Fruit fly (Drosophila melanogaster) whole organism, embryonic: ENCODE results near the gene Patr-1.

Experiments used
- Adf1 ChIP-seq: fragments of 200-800 bp; sonication (Bioruptor generic); IDR thresholded peaks from 2 replicates; pipeline ENCODE4 v1.3.6; 2022; ENCODE audit warnings: missing biosample characterization, missing genetic modification characterization
- Atf3 ChIP-seq: fragments of 200-800 bp; sonication (Bioruptor generic); optimal IDR thresholded peaks from 3 replicates; lab custom pipeline; 2016; ENCODE audit warnings: missing biosample characterization, missing genetic modification characterization
- CG10543 ChIP-seq: fragments of 200-800 bp; sonication (Bioruptor generic); optimal IDR thresholded peaks from 3 replicates; lab custom pipeline; 2017; ENCODE audit warnings: missing biosample characterization, mild to moderate bottlenecking, missing genetic modification characterization, moderate library complexity
- CG12769 ChIP-seq: fragments of 200-800 bp; sonication (Bioruptor generic); optimal IDR thresholded peaks from 2 replicates; lab custom pipeline; 2019; ENCODE audit warnings: missing biosample characterization, mild to moderate bottlenecking, missing genetic modification characterization, moderate library complexity
- CG17361 ChIP-seq: fragments of 200-800 bp; sonication (Bioruptor generic); IDR thresholded peaks from 3 replicates; pipeline ENCODE4 v1.3.6; 2022; ENCODE audit warnings: missing biosample characterization, missing genetic modification characterization
- CG17802 ChIP-seq: fragments of 200-800 bp; sonication (Bioruptor generic); optimal IDR thresholded peaks from 2 replicates; lab custom pipeline; 2018; ENCODE audit warnings: missing biosample characterization, mild to moderate bottlenecking, missing genetic modification characterization, moderate library complexity
- CG17912 ChIP-seq: fragments of 200-800 bp; sonication (Bioruptor generic); optimal IDR thresholded peaks from 2 replicates; lab custom pipeline; 2018; ENCODE audit warnings: missing biosample characterization, mild to moderate bottlenecking, missing genetic modification characterization
- CG30403 ChIP-seq: fragments of 200-800 bp; sonication (Bioruptor generic); optimal IDR thresholded peaks from 3 replicates; lab custom pipeline; 2016; ENCODE audit warnings: missing biosample characterization, missing genetic modification characterization
- CG31224 ChIP-seq: fragments of 200-800 bp; sonication (Bioruptor generic); IDR thresholded peaks from 2 replicates; pipeline ENCODE4 v1.3.6; 2022; ENCODE audit warnings: missing biosample characterization, missing genetic modification characterization
- CG34422 ChIP-seq: fragments of 200-800 bp; sonication (Bioruptor generic); IDR thresholded peaks from 3 replicates; pipeline ENCODE4 v1.3.6; 2022; ENCODE audit warnings: missing biosample characterization, missing genetic modification characterization
- CG6175 ChIP-seq: fragments of 200-800 bp; sonication (Bioruptor generic); IDR thresholded peaks from 3 replicates; pipeline ENCODE4 v1.3.6; 2022; ENCODE audit warnings: missing biosample characterization, missing genetic modification characterization
- CG7372 ChIP-seq: fragments of 200-800 bp; sonication (Bioruptor generic); IDR thresholded peaks from 2 replicates; pipeline ENCODE4 v1.3.6; 2022; ENCODE audit warnings: missing biosample characterization, missing genetic modification characterization
- CG9932 ChIP-seq: fragments of 200-800 bp; sonication (Bioruptor generic); IDR thresholded peaks from 2 replicates; pipeline ENCODE4 v1.3.6; 2022; ENCODE audit warnings: missing biosample characterization, missing genetic modification characterization
- Ets65A ChIP-seq: fragments of 200-800 bp; sonication (Bioruptor generic); peaks from one replicate; lab custom pipeline; 2016; ENCODE audit warnings: missing biosample characterization, missing genetic modification characterization
- Hsf ChIP-seq: fragments of 200-800 bp; sonication (Bioruptor generic); optimal IDR thresholded peaks from 3 replicates; lab custom pipeline; 2016; ENCODE audit warnings: missing biosample characterization, missing genetic modification characterization
- Med ChIP-seq: fragments of 200-800 bp; sonication (Bioruptor generic); peaks from one replicate; lab custom pipeline; 2016; ENCODE audit warnings: missing biosample characterization, missing genetic modification characterization, mild to moderate bottlenecking, inconsistent platforms, moderate library complexity
- NC2α ChIP-seq: fragments of 200-800 bp; sonication (Bioruptor generic); optimal IDR thresholded peaks from 2 replicates; lab custom pipeline; 2016; ENCODE audit warnings: missing biosample characterization, missing genetic modification characterization
- YL-1 ChIP-seq: fragments of 200-800 bp; sonication (Bioruptor generic); optimal IDR thresholded peaks from 3 replicates; lab custom pipeline; 2017; ENCODE audit warnings: missing biosample characterization, mild to moderate bottlenecking, missing genetic modification characterization
- bbx ChIP-seq: fragments of 200-800 bp; sonication (Bioruptor generic); IDR thresholded peaks from 2 replicates; pipeline ENCODE4 v1.3.6; 2022; ENCODE audit warnings: missing biosample characterization, missing genetic modification characterization; ENCODE audit not compliant: partially characterized antibody
- bigmax ChIP-seq: fragments of 200-800 bp; sonication (Bioruptor generic); optimal IDR thresholded peaks from 2 replicates; lab custom pipeline; 2018; ENCODE audit warnings: missing biosample characterization, mild to moderate bottlenecking, missing genetic modification characterization
- chinmo ChIP-seq: fragments of 200-800 bp; sonication (Bioruptor generic); IDR thresholded peaks from 4 replicates; pipeline ENCODE4 v1.3.6; 2022; ENCODE audit warnings: missing biosample characterization, missing genetic modification characterization; ENCODE audit not compliant: partially characterized antibody
- ci ChIP-seq: fragments of 200-800 bp; sonication (Bioruptor generic); IDR thresholded peaks from 3 replicates; pipeline ENCODE4 v1.3.6; 2022; ENCODE audit warnings: missing biosample characterization, missing genetic modification characterization
- crol ChIP-seq: fragments of 200-800 bp; sonication (Bioruptor generic); IDR thresholded peaks from 2 replicates; pipeline ENCODE4 v1.3.6; 2022; ENCODE audit warnings: missing biosample characterization, missing genetic modification characterization
- kay ChIP-seq: fragments of 200-800 bp; sonication (Bioruptor generic); optimal IDR thresholded peaks from 2 replicates; lab custom pipeline; 2016; ENCODE audit warnings: missing biosample characterization, missing genetic modification characterization
- nau ChIP-seq: fragments of 200-800 bp; sonication (Bioruptor generic); optimal IDR thresholded peaks from 3 replicates; lab custom pipeline; 2017; ENCODE audit warnings: missing biosample characterization, mild to moderate bottlenecking, missing genetic modification characterization, missing genetic modification reagents
- p53 ChIP-seq: fragments of 200-800 bp; sonication (Bioruptor generic); optimal IDR thresholded peaks from 2 replicates; lab custom pipeline; 2016; ENCODE audit warnings: missing biosample characterization, missing genetic modification characterization
- pita ChIP-seq: fragments of 200-800 bp; sonication (Bioruptor generic); optimal IDR thresholded peaks from 2 replicates; lab custom pipeline; 2017; ENCODE audit warnings: missing biosample characterization, mild to moderate bottlenecking, missing genetic modification characterization
- sd ChIP-seq: fragments of 200-800 bp; sonication (Bioruptor generic); optimal IDR thresholded peaks from 3 replicates; lab custom pipeline; 2018; ENCODE audit warnings: missing biosample characterization, mild to moderate bottlenecking, missing genetic modification characterization, moderate library complexity
- sim ChIP-seq: fragments of 200-800 bp; sonication (Bioruptor generic); IDR thresholded peaks from 2 replicates; pipeline ENCODE4 v1.3.6; 2022; ENCODE audit warnings: missing biosample characterization, missing genetic modification characterization
- so ChIP-seq: fragments of 200-800 bp; sonication (Bioruptor generic); IDR thresholded peaks from 3 replicates; pipeline ENCODE4 v1.3.6; 2022; ENCODE audit warnings: missing biosample characterization, missing genetic modification characterization
- sr ChIP-seq: fragments of 200-800 bp; sonication (Bioruptor generic); IDR thresholded peaks from 3 replicates; pipeline ENCODE4 v1.3.6; 2022; ENCODE audit warnings: missing biosample characterization, missing genetic modification characterization
- ssp ChIP-seq: fragments of 200-800 bp; sonication (Bioruptor generic); IDR thresholded peaks from 2 replicates; pipeline ENCODE4 v1.3.6; 2022; ENCODE audit warnings: missing biosample characterization, missing genetic modification characterization
- stc ChIP-seq: fragments of 200-800 bp; sonication (Bioruptor generic); IDR thresholded peaks from 2 replicates; pipeline ENCODE4 v1.3.6; 2022; ENCODE audit warnings: missing biosample characterization, missing genetic modification characterization
- twi ChIP-seq: fragments of 200-800 bp; optimal IDR thresholded peaks from 2 replicates; lab custom pipeline; 2019; ENCODE audit warnings: missing biosample characterization, mild to moderate bottlenecking, missing genetic modification characterization, moderate library complexity
- vnd ChIP-seq: fragments of 200-800 bp; sonication (Bioruptor generic); IDR thresholded peaks from 3 replicates; pipeline ENCODE4 v1.3.6; 2022; ENCODE audit warnings: missing biosample characterization, missing genetic modification characterization; ENCODE audit not compliant: partially characterized antibody
- z ChIP-seq: fragments of 200-800 bp; sonication (Bioruptor generic); IDR thresholded peaks from 3 replicates; pipeline ENCODE4 v1.3.6; 2022; ENCODE audit warnings: missing biosample characterization, missing genetic modification characterization

The Patr-1 gene

dm6 chr3R:17065018-17065784 lies 21.8 kb downstream of the Patr-1 start (continued):
- peak; percentile 5 for TF ChIP-seq bigmax (GFP tag; lab: Kevin White, UChicago)
- peak; percentile 80 for TF ChIP-seq CG31224 (GFP tag; lab: Robert Waterston, UW)
- TF ChIP-seq vnd: no peak

DNA sequence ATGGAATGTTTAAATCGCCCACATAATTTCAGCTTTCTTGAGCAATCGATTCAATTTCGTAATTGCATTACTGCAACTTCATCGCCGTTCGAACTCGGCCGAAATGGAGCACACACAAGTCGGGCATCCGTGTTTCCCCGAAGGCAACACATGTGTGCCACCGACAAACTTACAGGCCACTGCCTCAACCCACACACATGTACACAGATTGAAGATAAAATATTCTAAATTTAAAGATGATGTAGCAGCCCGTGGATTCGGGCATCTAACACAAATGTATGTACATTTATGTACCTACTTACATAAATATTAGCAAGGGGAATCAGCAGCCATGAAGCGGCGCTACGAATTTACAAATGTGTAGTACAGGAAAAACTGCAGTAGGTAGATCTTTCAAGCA lies 22.7 kb downstream of the Patr-1 start:
- TF ChIP-seq NC2α (no peak), sr (GFP tag; lab: Robert Waterston, UW) (peak; percentile 63; the same call in 2 of the 3 replicates), Med (GFP tag; lab: Kevin White, UChicago) (peak; percentile 29), kay (GFP tag; lab: Kevin White, UChicago) (no peak), p53 (GFP tag; lab: Kevin White, UChicago) (no peak), ci (GFP tag; lab: Robert Waterston, UW) (0 out of 3 replicates have a peak, but pooled peaks have one; percentile 38), CG17912 (no peak), Hsf (no peak), CG31224 (GFP tag; lab: Robert Waterston, UW) (no peak), CG12769 (tag; lab: Kevin White, UChicago) (peak; percentile 60), pita (GFP tag; lab: Kevin White, UChicago) (no peak), CG30403 (no peak), twi (tag; lab: Kevin White, UChicago) (peak; percentile 67)

DNA sequence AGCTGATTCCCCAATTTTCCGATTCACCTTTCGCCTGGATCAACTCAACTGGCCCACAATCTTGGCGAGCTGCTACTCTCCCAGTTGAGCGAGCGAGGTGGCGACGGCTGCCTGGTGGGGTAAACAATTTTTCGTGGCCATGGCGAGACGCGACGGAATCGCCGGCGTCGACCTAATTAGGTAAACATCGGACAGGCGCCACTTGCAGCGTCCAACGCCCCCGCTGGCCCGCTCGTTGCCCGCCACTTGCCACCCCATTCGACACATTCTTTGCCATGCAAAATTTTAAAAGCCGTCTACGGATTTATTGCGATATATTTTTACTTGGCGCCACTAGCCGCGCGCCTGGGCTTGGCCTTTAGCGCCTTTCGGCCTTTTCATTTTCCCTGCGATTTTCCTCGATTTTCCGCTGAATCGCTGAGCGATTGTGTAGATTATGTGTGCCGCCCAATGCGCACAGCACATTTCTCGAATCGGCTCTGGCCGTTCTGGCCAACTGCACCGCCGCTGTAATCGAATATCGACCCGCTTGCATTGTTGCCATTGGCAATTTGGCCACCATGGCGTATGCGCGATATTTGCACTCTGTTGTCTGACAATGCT lies 23.6 kb downstream of the Patr-1 start:
- 0 out of 3 replicates have a peak, but pooled peaks have one; percentile 18 for TF ChIP-seq CG34422 (GFP tag; lab: Robert Waterston, UW)
- peak; percentile 81; the same call in 1 of the 2 replicates for TF ChIP-seq CG7372 (GFP tag; lab: Robert Waterston, UW)
- 0 out of 2 replicates have a peak, but pooled peaks have one; percentile 14 for TF ChIP-seq stc (GFP tag; lab: Robert Waterston, UW)
- peak; percentile 15; the same call in 1 of the 2 replicates for TF ChIP-seq bbx (GFP tag; lab: Robert Waterston, UW)
- TF ChIP-seq ssp (GFP tag; lab: Robert Waterston, UW): 0 out of 2 replicates have a peak, but pooled peaks have one; percentile 11
- peak; percentile 46 for TF ChIP-seq CG10543
- peak; percentile 89 for TF ChIP-seq CG12769 (tag; lab: Kevin White, UChicago)
- no peak for TF ChIP-seq CG17802
- TF ChIP-seq Ets65A (GFP tag; lab: Kevin White, UChicago): peak; percentile 57
- TF ChIP-seq sr (GFP tag; lab: Robert Waterston, UW): peak; percentile 73; the same call in 2 of the 3 replicates
- TF ChIP-seq CG9932: peak; percentile 26; the same call in 1 of the 2 replicates
- TF ChIP-seq CG17361 (GFP tag; lab: Robert Waterston, UW): no peak
- TF ChIP-seq crol (GFP tag; lab: Robert Waterston, UW): peak; percentile 53
- TF ChIP-seq so (GFP tag; lab: Robert Waterston, UW): 0 out of 3 replicates have a peak, but pooled peaks have one; percentile 23
- no peak for TF ChIP-seq Atf3 (GFP tag; lab: Kevin White, UChicago)
- 0 out of 3 replicates have a peak, but pooled peaks have one; percentile 44 for TF ChIP-seq CG6175 (GFP tag; lab: Robert Waterston, UW)
- TF ChIP-seq CG31224 (GFP tag; lab: Robert Waterston, UW): 0 out of 2 replicates have a peak, but pooled peaks have one; percentile 4
- TF ChIP-seq Adf1 (GFP tag; lab: Robert Waterston, UW): peak; percentile 34; the same call in 1 of the 2 replicates
- no peak for TF ChIP-seq nau
- TF ChIP-seq Med (GFP tag; lab: Kevin White, UChicago): peak; percentile 85
- peak; percentile 79 for TF ChIP-seq sd
- TF ChIP-seq sim: 0 out of 2 replicates have a peak, but pooled peaks have one; percentile 5
- peak; percentile 37; the same call in 1 of the 3 replicates for TF ChIP-seq z (GFP tag; lab: Robert Waterston, UW)
- 0 out of 4 replicates have a peak, but pooled peaks have one; percentile 52 for TF ChIP-seq chinmo
- TF ChIP-seq YL-1 (GFP tag; lab: Kevin White, UChicago): no peak
- TF ChIP-seq, all 482 proteins: peak for 20
